Worm (Caenorhabditis elegans): ENCODE data around the gene chmp-7.
A peak's percentile ranks its signal among the peaks of the same experiment; 100 is the strongest.

chmp-7 gene

ce11 chrII:9009976-9010702 lies 44.6 kb upstream of the chmp-7 start:
- TF ChIP-seq elt-1 (tag; optimal IDR thresholded peaks at IDR 0.05) (no peak), ama-1 (optimal IDR thresholded peaks at IDR 0.05) (no peak), fos-1 (tag; optimal IDR thresholded peaks at IDR 0.05) (no peak), nhr-11 (tag; optimal IDR thresholded peaks at IDR 0.05) (no peak), elt-2 (tag; optimal IDR thresholded peaks at IDR 0.05) (peak; percentile 36), ceh-28 (tag; optimal IDR thresholded peaks at IDR 0.05) (no peak), eor-1 (tag; optimal IDR thresholded peaks at IDR 0.05) (no peak)

DNA sequence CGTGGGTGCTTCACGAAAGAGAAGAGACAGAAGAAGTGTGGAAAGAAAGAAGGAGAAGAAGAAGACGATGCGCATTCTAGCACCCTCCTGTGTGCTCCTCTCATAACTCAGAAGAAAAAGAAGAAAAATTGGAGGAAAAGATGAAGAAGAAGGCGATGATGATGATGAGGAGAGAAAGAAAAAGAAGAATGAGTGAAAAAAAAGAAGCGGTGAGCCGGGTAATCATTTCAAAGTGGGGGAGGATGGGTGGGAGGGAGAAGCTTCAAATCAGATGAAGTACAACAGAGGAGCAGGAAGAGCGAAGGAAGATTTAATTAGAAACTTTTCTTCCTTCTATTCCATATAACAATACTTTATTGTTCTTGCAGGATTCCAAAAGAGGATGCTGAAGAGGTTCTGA lies 44.1 kb upstream of the chmp-7 start:
- peak; percentile 5 for TF ChIP-seq nfya-1 (tag; optimal IDR thresholded peaks at IDR 0.05; ENCODE audit: insufficient read depth)
- no peak for TF ChIP-seq nhr-12 (tag; optimal IDR thresholded peaks at IDR 0.05)
- TF ChIP-seq fkh-10 (GFP tag; optimal IDR thresholded peaks at IDR 0.05), result peak; percentile 41

DNA sequence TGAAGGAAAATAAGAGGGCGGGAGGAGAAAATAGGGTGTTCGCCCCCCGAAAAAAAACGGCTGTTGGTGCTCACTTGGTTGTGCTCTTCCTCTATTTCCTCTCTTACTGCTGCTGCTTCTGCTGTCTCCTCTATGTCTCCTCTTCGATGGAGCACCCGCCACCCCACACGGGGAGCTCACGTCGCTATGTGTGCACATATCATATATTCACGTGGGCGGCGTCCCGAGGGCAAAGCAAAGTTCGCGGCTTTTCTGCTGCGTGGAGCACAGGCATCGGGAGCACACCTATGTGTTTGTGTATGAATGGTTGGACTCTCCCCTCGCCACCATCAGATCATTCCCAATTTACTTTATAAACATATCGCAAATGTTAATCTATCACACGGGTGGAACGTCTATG lies 41.4 kb upstream of the chmp-7 start:
- TF ChIP-seq pha-4 (tag; optimal IDR thresholded peaks at IDR 0.05) (peak; percentile 73), ama-1 (optimal IDR thresholded peaks at IDR 0.05) (no peak), nfya-1 (tag; optimal IDR thresholded peaks at IDR 0.05; ENCODE audit: insufficient read depth) (peak; percentile 52), lsy-12 (tag; optimal IDR thresholded peaks at IDR 0.05) (no peak)

DNA sequence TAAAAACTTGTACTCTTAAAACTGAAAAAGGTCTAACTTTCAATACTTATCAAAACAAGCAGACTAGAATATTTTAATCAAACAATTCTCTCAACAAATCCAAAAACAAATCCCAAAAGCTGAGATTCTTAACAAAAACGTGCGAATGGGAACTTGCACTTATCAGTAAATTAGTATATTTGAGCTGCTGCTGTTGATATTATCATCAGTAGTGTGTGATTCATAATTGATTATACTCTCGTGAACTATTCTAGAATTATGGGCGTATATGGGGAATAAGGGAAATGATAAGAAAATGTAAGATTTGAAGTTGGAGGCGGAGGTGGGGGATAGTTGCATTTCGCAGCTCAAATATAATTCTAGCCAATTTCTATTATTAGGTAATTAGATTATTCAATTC lies 40.6 kb upstream of the chmp-7 start:
- TF ChIP-seq nhr-76 (tag; optimal IDR thresholded peaks at IDR 0.05), result no peak
- no peak for TF ChIP-seq nhr-28 (tag; optimal IDR thresholded peaks at IDR 0.05)
- no peak for TF ChIP-seq snpc-4 (tag; optimal IDR thresholded peaks at IDR 0.05)
- TF ChIP-seq fkh-10 (GFP tag; optimal IDR thresholded peaks at IDR 0.05), result no peak
- TF ChIP-seq sea-2 (GFP tag; optimal IDR thresholded peaks at IDR 0.05), result no peak
- no peak for TF ChIP-seq egl-5 (tag; optimal IDR thresholded peaks at IDR 0.05)
- TF ChIP-seq lin-39 (tag; optimal IDR thresholded peaks at IDR 0.05), result no peak
- TF ChIP-seq elt-2 (tag; optimal IDR thresholded peaks at IDR 0.05), result peak; percentile 34
- TF ChIP-seq pqm-1 (tag; optimal IDR thresholded peaks at IDR 0.05), result peak; percentile 13
- TF ChIP-seq skn-1 (tag; optimal IDR thresholded peaks at IDR 0.05), result peak; percentile 39
- TF ChIP-seq pha-4 (tag; optimal IDR thresholded peaks at IDR 0.05), result no peak
- no peak for TF ChIP-seq nhr-237 (tag; optimal IDR thresholded peaks at IDR 0.05)
- TF ChIP-seq elt-3 (tag; optimal IDR thresholded peaks at IDR 0.05), result no peak
- TF ChIP-seq nhr-12 (tag; optimal IDR thresholded peaks at IDR 0.05), result no peak
- no peak for TF ChIP-seq ceh-82 (tag; optimal IDR thresholded peaks at IDR 0.05)
- TF ChIP-seq ztf-4 (tag; optimal IDR thresholded peaks at IDR 0.05), result no peak
- no peak for TF ChIP-seq aly-2 (tag; optimal IDR thresholded peaks at IDR 0.05)
- no peak for TF ChIP-seq nhr-43 (tag; optimal IDR thresholded peaks at IDR 0.05; ENCODE audit: poor library complexity, severe bottlenecking)
- TF ChIP-seq nhr-25 (tag; optimal IDR thresholded peaks at IDR 0.05), result no peak
- TF ChIP-seq fkh-2 (tag; optimal IDR thresholded peaks at IDR 0.05), result no peak
- TF ChIP-seq ztf-11 (tag; optimal IDR thresholded peaks at IDR 0.05), result no peak

DNA sequence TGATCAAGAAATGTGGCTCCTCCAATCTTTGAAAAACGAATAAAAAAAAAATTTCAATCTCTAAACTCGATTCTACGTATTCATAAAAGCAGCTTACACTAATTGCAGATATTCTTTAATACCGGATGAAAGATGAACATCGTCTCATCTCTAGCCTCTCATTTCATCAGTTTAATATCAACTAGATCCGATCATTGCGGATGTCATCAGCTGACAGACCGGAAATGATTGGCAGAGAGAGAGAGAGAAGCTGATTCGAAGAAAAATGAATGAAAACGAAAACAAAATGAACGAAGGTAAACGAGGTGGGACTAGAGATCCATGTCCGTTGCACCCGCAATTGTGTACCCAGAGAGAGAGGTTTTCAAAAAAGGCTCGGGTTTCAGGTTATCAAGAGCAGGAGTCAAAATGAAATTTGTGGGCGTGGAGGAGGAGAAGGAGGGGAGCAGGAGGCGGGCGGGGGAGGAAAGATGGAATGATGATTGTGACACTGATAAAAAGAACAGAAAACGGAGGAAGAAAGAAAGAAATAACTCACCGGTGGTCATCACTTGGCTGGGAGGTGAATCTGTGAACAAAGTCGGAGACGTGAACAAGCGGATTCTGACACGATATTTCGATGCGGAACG lies 39.8 kb upstream of the chmp-7 start:
- TF ChIP-seq nfya-1 (tag; optimal IDR thresholded peaks at IDR 0.05; ENCODE audit: insufficient read depth) (no peak), egl-5 (tag; optimal IDR thresholded peaks at IDR 0.05) (no peak), nhr-28 (tag; optimal IDR thresholded peaks at IDR 0.05) (no peak), nhr-11 (tag; optimal IDR thresholded peaks at IDR 0.05) (peak; percentile 43), lsy-12 (tag; optimal IDR thresholded peaks at IDR 0.05) (no peak)

DNA sequence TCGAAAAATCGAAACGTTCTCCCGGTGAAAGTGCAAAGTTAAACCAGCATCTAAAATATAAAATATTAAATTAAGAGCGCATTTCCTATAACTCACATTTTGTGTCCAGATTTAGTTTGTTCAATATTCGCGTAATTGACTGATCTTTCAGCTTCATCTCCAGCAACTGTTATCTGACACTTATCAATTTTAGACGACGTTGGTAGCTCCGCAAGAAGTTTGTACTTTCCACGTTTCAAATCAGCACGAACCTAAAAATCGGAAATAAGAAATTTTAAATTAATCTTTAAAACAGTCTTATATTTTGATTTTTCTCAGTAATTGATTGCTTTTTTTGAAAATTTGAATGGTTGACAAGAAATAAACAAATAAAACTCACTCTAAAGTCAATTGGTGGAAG lies 37.1 kb upstream of the chmp-7 start:
- no peak for TF ChIP-seq nhr-11 (tag; optimal IDR thresholded peaks at IDR 0.05)
- TF ChIP-seq nhr-12 (tag; optimal IDR thresholded peaks at IDR 0.05), result no peak
- no peak for TF ChIP-seq nhr-23 (tag; optimal IDR thresholded peaks at IDR 0.05)
- no peak for TF ChIP-seq nhr-67 (tag; optimal IDR thresholded peaks at IDR 0.05)
- no peak for TF ChIP-seq eor-1 (tag; optimal IDR thresholded peaks at IDR 0.05)
- no peak for TF ChIP-seq ZK546.5 (tag; optimal IDR thresholded peaks at IDR 0.05)
- TF ChIP-seq skn-1 (tag; optimal IDR thresholded peaks at IDR 0.05), result no peak
- TF ChIP-seq jun-1 (tag; optimal IDR thresholded peaks at IDR 0.05), result no peak
- no peak for TF ChIP-seq elt-3 (tag; optimal IDR thresholded peaks at IDR 0.05)
- no peak for TF ChIP-seq fkh-2 (tag; optimal IDR thresholded peaks at IDR 0.05)
- TF ChIP-seq lin-15B (tag; optimal IDR thresholded peaks at IDR 0.05), result no peak
- no peak for TF ChIP-seq R02D3.7 (tag; optimal IDR thresholded peaks at IDR 0.05)
- TF ChIP-seq nhr-25 (tag; optimal IDR thresholded peaks at IDR 0.05), result no peak
- no peak for TF ChIP-seq hmg-11 (tag; optimal IDR thresholded peaks at IDR 0.05)
